Worm (Caenorhabditis elegans): ENCODE results near the gene F55F1.2.
"Not testable (repeated sequence)": the region's sequence is repeated elsewhere in the genome, so short reads cannot be mapped to it uniquely, and the experiment has no call there.

ce11 chrX:2801666-2802065 is 31.8 kb upstream of the F55F1.2 start:
- TF ChIP-seq snpc-4 (GFP tag; optimal IDR thresholded peaks at IDR 0.05); snpc-4 (tag; optimal IDR thresholded peaks at IDR 0.05); pha-4 (tag; optimal IDR thresholded peaks at IDR 0.05); F39B2.1 (GFP tag; IDR thresholded peaks at IDR 0.05); ZK185.1 (tag; optimal IDR thresholded peaks at IDR 0.05; ENCODE audit: poor library complexity, severe bottlenecking); snpc-1.3 (tag; optimal IDR thresholded peaks at IDR 0.05; ENCODE audit: insufficient read depth); F49E8.2 (tag; optimal IDR thresholded peaks at IDR 0.05; ENCODE audit: insufficient read depth); rec-8 (tag; optimal IDR thresholded peaks at IDR 0.05); mel-28 (tag; optimal IDR thresholded peaks at IDR 0.05; ENCODE audit: borderline replicate concordance); repo-1 (tag; optimal IDR thresholded peaks at IDR 0.05); F57A8.1 (GFP tag; optimal IDR thresholded peaks at IDR 0.05); ceh-91 (GFP tag; IDR thresholded peaks at IDR 0.05); let-607 (tag; optimal IDR thresholded peaks at IDR 0.05): not testable (repeated sequence)

Measured in whole organism, young adult.